Worm (Caenorhabditis elegans): ENCODE data around the gene W02B3.7.
A peak's percentile ranks its signal among the peaks of the same experiment; 100 is the strongest.

Gene W02B3.7

DNA sequence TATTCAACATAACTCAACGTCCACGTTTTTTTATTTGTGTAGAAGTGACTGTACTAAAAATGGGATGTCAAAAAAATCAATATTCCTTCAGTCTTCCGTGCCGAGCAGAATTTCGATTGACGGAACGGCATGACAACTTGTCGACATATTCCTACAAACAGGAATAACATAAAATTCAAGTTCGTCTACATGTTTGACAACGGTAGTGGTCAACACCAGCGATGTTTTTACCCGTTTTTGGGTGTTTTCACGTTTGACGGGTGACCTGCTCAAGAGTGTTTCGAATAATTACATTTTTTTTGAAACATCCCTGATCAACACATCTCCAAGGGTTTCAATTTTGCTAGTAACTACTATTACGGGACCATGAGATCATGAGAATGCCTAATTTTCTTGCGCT, at the start of gene W02B3.7:
Gene W02B3.7 (minus strand): TSS at position 101 of the 400 bp plus-strand sequence.
- TF ChIP-seq tbx-2 (tag; optimal IDR thresholded peaks at IDR 0.05) (no peak), lin-39 (tag; optimal IDR thresholded peaks at IDR 0.05) (no peak), snpc-4 (tag; optimal IDR thresholded peaks at IDR 0.05) (no peak), hmg-11 (tag; optimal IDR thresholded peaks at IDR 0.05) (no peak), pqm-1 (tag; optimal IDR thresholded peaks at IDR 0.05) (no peak), elt-3 (tag; optimal IDR thresholded peaks at IDR 0.05) (no peak), nhr-76 (tag; optimal IDR thresholded peaks at IDR 0.05) (no peak), nhr-12 (tag; optimal IDR thresholded peaks at IDR 0.05) (no peak), nfya-1 (tag; optimal IDR thresholded peaks at IDR 0.05; ENCODE audit: insufficient read depth) (no peak), fos-1 (tag; optimal IDR thresholded peaks at IDR 0.05) (no peak), nhr-43 (tag; optimal IDR thresholded peaks at IDR 0.05; ENCODE audit: poor library complexity, severe bottlenecking) (no peak), unc-62 (GFP tag; optimal IDR thresholded peaks at IDR 0.05) (no peak), eor-1 (tag; optimal IDR thresholded peaks at IDR 0.05) (no peak), jun-1 (tag; optimal IDR thresholded peaks at IDR 0.05) (no peak)

DNA sequence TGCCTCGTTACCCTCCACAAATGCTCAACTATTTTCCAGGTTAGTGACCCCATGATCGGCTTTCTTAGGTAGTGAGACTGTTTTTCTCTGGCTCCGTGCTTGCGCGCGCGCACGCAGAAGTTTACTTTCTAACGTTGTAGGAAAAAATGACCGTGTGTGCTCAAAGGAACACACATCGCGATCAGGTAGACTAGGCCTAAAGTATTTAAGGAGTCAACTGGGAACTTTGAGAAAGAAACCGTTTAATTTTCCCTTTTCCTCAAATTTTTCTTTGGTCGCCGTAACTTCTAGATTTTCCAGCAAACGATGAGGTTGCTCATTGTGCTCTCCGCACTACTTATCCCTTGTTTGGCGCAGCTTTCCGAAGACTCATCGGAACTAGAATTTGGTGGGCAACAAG, 48.5 kb upstream of the W02B3.7 start, which contains the start of gene idpp-1:
Gene idpp-1 (plus strand): TSS at position 301 of the 400 bp plus-strand sequence.
- TF ChIP-seq snpc-4 (tag; optimal IDR thresholded peaks at IDR 0.05): no peak
- TF ChIP-seq ceh-28 (tag; optimal IDR thresholded peaks at IDR 0.05): no peak
- TF ChIP-seq pha-4 (tag; optimal IDR thresholded peaks at IDR 0.05): peak; percentile 63
- no peak for TF ChIP-seq fkh-2 (tag; optimal IDR thresholded peaks at IDR 0.05)
- no peak for TF ChIP-seq ztf-4 (tag; optimal IDR thresholded peaks at IDR 0.05)
- TF ChIP-seq tbx-2 (tag; optimal IDR thresholded peaks at IDR 0.05): no peak
- TF ChIP-seq nhr-28 (tag; optimal IDR thresholded peaks at IDR 0.05): no peak

DNA sequence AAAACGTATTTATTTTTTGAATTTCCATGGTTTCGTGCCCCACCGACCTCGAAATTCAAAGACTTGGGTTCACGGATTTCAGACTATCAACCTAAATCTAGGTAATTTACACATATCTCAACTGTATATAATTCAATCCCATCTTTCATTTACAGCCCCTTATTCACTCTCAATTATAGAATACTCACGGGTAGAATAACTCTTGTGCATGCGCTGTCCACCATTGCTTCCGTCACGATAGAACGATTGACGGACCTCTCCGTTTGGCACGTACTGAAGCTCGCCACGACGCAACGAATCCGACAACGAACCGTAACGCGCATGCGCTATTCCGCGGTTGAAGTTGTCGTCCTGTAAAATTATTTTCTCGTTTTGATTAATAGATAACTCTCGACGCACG, 36.9 kb upstream of the W02B3.7 start:
- TF ChIP-seq hmg-11 (tag; optimal IDR thresholded peaks at IDR 0.05): no peak
- TF ChIP-seq tbx-2 (tag; optimal IDR thresholded peaks at IDR 0.05): no peak
- no peak for TF ChIP-seq pqm-1 (tag; optimal IDR thresholded peaks at IDR 0.05)
- TF ChIP-seq fkh-10 (GFP tag; optimal IDR thresholded peaks at IDR 0.05): no peak
- TF ChIP-seq nhr-25 (tag; optimal IDR thresholded peaks at IDR 0.05): no peak
- no peak for TF ChIP-seq eor-1 (tag; optimal IDR thresholded peaks at IDR 0.05)
- TF ChIP-seq fos-1 (tag; optimal IDR thresholded peaks at IDR 0.05): no peak
- no peak for TF ChIP-seq elt-3 (tag; optimal IDR thresholded peaks at IDR 0.05)
- TF ChIP-seq sea-2 (GFP tag; optimal IDR thresholded peaks at IDR 0.05): no peak
- no peak for TF ChIP-seq lsy-12 (tag; optimal IDR thresholded peaks at IDR 0.05)

DNA sequence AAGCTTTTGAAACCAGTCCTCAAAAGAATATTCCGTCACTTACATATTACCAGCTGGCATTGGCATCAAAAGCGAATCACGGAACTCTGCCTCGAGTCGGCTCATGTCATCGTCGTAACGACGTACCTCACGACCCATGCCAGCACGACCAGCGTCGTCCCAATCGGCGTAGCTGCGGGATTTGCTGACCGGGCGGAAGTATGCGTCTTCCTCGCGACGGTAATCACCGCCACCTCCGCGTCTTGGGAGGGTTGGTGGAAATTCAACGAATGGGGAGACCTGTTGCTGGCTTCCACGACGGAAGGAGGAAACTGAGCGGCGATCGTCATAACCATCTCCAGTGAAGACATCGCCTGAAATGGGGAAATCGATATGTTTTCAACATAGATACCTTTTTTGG, 36.2 kb upstream of the W02B3.7 start:
- no peak for TF ChIP-seq elt-1 (tag; optimal IDR thresholded peaks at IDR 0.05)
- TF ChIP-seq pqm-1 (tag; optimal IDR thresholded peaks at IDR 0.05): no peak
- TF ChIP-seq mml-1 (tag; optimal IDR thresholded peaks at IDR 0.05): no peak
- no peak for TF ChIP-seq fkh-2 (tag; optimal IDR thresholded peaks at IDR 0.05)
- TF ChIP-seq hmg-11 (tag; optimal IDR thresholded peaks at IDR 0.05): no peak
- no peak for TF ChIP-seq elt-2 (tag; optimal IDR thresholded peaks at IDR 0.05)
- TF ChIP-seq unc-39 (tag; optimal IDR thresholded peaks at IDR 0.05): no peak
- no peak for TF ChIP-seq ceh-9 (tag; optimal IDR thresholded peaks at IDR 0.05)
- TF ChIP-seq nhr-43 (tag; optimal IDR thresholded peaks at IDR 0.05; ENCODE audit: poor library complexity, severe bottlenecking): no peak
- no peak for TF ChIP-seq lin-15B (tag; optimal IDR thresholded peaks at IDR 0.05)
- TF ChIP-seq nhr-76 (tag; optimal IDR thresholded peaks at IDR 0.05): no peak
- TF ChIP-seq mdl-1 (tag; optimal IDR thresholded peaks at IDR 0.05): no peak
- TF ChIP-seq lin-39 (tag; optimal IDR thresholded peaks at IDR 0.05): no peak
- no peak for TF ChIP-seq ceh-82 (tag; optimal IDR thresholded peaks at IDR 0.05)
- TF ChIP-seq unc-62 (GFP tag; optimal IDR thresholded peaks at IDR 0.05): no peak
- no peak for TF ChIP-seq jun-1 (tag; optimal IDR thresholded peaks at IDR 0.05)

DNA sequence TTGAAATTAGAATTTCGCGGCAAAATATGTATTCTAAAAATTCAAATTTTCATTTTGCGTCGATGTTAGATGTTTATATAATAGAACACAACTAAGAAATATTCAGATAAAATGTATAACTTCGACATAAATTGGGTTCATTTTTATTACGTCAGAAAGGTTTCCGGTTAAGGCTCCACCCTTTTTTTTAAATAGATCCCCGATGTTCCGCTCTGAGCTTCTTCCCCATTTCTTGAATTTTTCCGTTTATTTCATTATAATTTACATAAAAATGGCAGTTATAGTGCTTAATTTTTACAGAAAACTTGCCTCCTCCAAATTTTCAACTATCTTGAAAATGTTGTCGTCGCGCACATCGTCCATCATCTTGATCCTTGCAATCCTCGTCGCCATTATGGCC, 33.0 kb upstream of the W02B3.7 start, which contains the start of gene flp-24:
Gene flp-24 (plus strand): TSS at position 301 of the 400 bp plus-strand sequence.
- TF ChIP-seq fos-1 (tag; optimal IDR thresholded peaks at IDR 0.05) (no peak), egl-27 (tag; optimal IDR thresholded peaks at IDR 0.05) (no peak), mml-1 (tag; optimal IDR thresholded peaks at IDR 0.05) (no peak), hmg-11 (tag; optimal IDR thresholded peaks at IDR 0.05) (no peak), nhr-237 (tag; optimal IDR thresholded peaks at IDR 0.05) (no peak), fkh-10 (GFP tag; optimal IDR thresholded peaks at IDR 0.05) (no peak), lin-39 (tag; optimal IDR thresholded peaks at IDR 0.05) (no peak), fkh-2 (tag; optimal IDR thresholded peaks at IDR 0.05) (no peak), nhr-12 (tag; optimal IDR thresholded peaks at IDR 0.05) (no peak), skn-1 (tag; optimal IDR thresholded peaks at IDR 0.05) (no peak), aly-2 (tag; optimal IDR thresholded peaks at IDR 0.05) (no peak), lsy-12 (tag; optimal IDR thresholded peaks at IDR 0.05) (no peak), pqm-1 (tag; optimal IDR thresholded peaks at IDR 0.05) (no peak), ceh-82 (tag; optimal IDR thresholded peaks at IDR 0.05) (no peak), snpc-4 (tag; optimal IDR thresholded peaks at IDR 0.05) (no peak)

Data from whole organism, L3 larva.